Fruit fly (Drosophila melanogaster) whole organism, embryonic: ENCODE measurements around the gene Scgbeta.

Experiments used
- Ada2b ChIP-seq: fragments of 200-800 bp; sonication (Bioruptor generic); IDR thresholded peaks from 2 replicates; pipeline ENCODE4 v1.3.6; 2022; ENCODE audit warnings: missing biosample characterization, missing genetic modification characterization
- Aef1 ChIP-seq: fragments of 200-800 bp; sonication (Bioruptor generic); IDR thresholded peaks from 3 replicates; pipeline ENCODE4 v1.3.6; 2022; ENCODE audit warnings: missing biosample characterization, missing genetic modification characterization
- Atf6 ChIP-seq: fragments of 200-800 bp; sonication (Bioruptor generic); IDR thresholded peaks from 2 replicates; pipeline ENCODE4 v1.3.6; 2022; ENCODE audit warnings: missing biosample characterization, missing genetic modification characterization
- BEAF-32 ChIP-seq: fragments of 200-800 bp; sonication (Bioruptor generic); optimal IDR thresholded peaks from 3 replicates; lab custom pipeline; 2017; ENCODE audit warnings: missing biosample characterization, missing genetic modification characterization, mild to moderate bottlenecking, moderate library complexity, missing genetic modification reagents
- CG10462 ChIP-seq: fragments of 200-800 bp; sonication (Bioruptor generic); optimal IDR thresholded peaks from 2 replicates; lab custom pipeline; 2016; ENCODE audit warnings: missing biosample characterization, missing genetic modification characterization
- CG12071 ChIP-seq: fragments of 200-800 bp; sonication (Bioruptor generic); optimal IDR thresholded peaks from 3 replicates; lab custom pipeline; 2018; ENCODE audit warnings: missing biosample characterization, mild to moderate bottlenecking, missing genetic modification characterization
- CG12391 ChIP-seq: fragments of 200-800 bp; sonication (Bioruptor generic); optimal IDR thresholded peaks from 3 replicates; lab custom pipeline; 2018; ENCODE audit warnings: missing biosample characterization, mild to moderate bottlenecking, missing genetic modification characterization, moderate library complexity
- CG14441 ChIP-seq: fragments of 200-800 bp; sonication (Bioruptor generic); IDR thresholded peaks from 2 replicates; pipeline ENCODE4 v1.3.6; 2022; ENCODE audit warnings: missing biosample characterization, missing genetic modification characterization
- CG14860 ChIP-seq: fragments of 200-800 bp; sonication (Bioruptor generic); IDR thresholded peaks from 3 replicates; pipeline ENCODE4 v1.3.6; 2022; ENCODE audit warnings: missing biosample characterization, missing genetic modification characterization; ENCODE audit not compliant: partially characterized antibody
- CG1603 ChIP-seq: fragments of 200-800 bp; sonication (Bioruptor generic); optimal IDR thresholded peaks from 2 replicates; lab custom pipeline; 2019; ENCODE audit warnings: missing biosample characterization, mild to moderate bottlenecking, missing genetic modification characterization, moderate library complexity
- CG17612 ChIP-seq: fragments of 200-800 bp; sonication (Bioruptor generic); IDR thresholded peaks from 2 replicates; pipeline ENCODE4 v1.3.6; 2022; ENCODE audit warnings: missing biosample characterization, missing genetic modification characterization
- CG17829 ChIP-seq: fragments of 200-800 bp; optimal IDR thresholded peaks from 2 replicates; lab custom pipeline; 2019; ENCODE audit warnings: missing biosample characterization, mild to moderate bottlenecking, missing genetic modification characterization, moderate library complexity
- CG1832 ChIP-seq: fragments of 200-800 bp; sonication (Bioruptor generic); optimal IDR thresholded peaks from 2 replicates; lab custom pipeline; 2017; ENCODE audit warnings: missing biosample characterization, mild to moderate bottlenecking, missing genetic modification characterization, inconsistent platforms
- CG18476 ChIP-seq: fragments of 200-800 bp; sonication (Bioruptor generic); optimal IDR thresholded peaks from 2 replicates; lab custom pipeline; 2016; ENCODE audit warnings: missing biosample characterization, mild to moderate bottlenecking, missing genetic modification characterization
- CG2120 ChIP-seq: fragments of 200-800 bp; sonication (Bioruptor generic); optimal IDR thresholded peaks from 3 replicates; lab custom pipeline; 2016; ENCODE audit warnings: missing biosample characterization, missing genetic modification characterization
- CG30020 ChIP-seq: fragments of 200-800 bp; optimal IDR thresholded peaks from 2 replicates; lab custom pipeline; 2019; ENCODE audit warnings: missing biosample characterization, mild to moderate bottlenecking, missing genetic modification characterization, moderate library complexity
- CG3065 ChIP-seq: fragments of 200-800 bp; sonication (Bioruptor generic); optimal IDR thresholded peaks from 2 replicates; lab custom pipeline; 2016; ENCODE audit warnings: missing biosample characterization, missing genetic modification characterization
- CG3847 ChIP-seq: fragments of 200-800 bp; sonication (Bioruptor generic); IDR thresholded peaks from 2 replicates; pipeline ENCODE4 v1.3.6; 2022; ENCODE audit warnings: missing biosample characterization, missing genetic modification characterization
- CG5245 ChIP-seq: fragments of 200-800 bp; sonication (Bioruptor generic); optimal IDR thresholded peaks from 3 replicates; lab custom pipeline; 2016; ENCODE audit warnings: missing biosample characterization, missing genetic modification characterization
- CG6654 ChIP-seq: fragments of 200-800 bp; sonication (Bioruptor generic); optimal IDR thresholded peaks from 2 replicates; lab custom pipeline; 2017; ENCODE audit warnings: missing biosample characterization, mild to moderate bottlenecking, missing genetic modification characterization
- CG8388 ChIP-seq: fragments of 200-800 bp; sonication (Bioruptor generic); optimal IDR thresholded peaks from 2 replicates; lab custom pipeline; 2019; ENCODE audit warnings: missing biosample characterization, mild to moderate bottlenecking, missing genetic modification characterization, moderate library complexity
- D ChIP-seq, 2 experiments: fragments of 200-800 bp in 1 of 2; fragments of >200 bp in 1 of 2; sonication (Bioruptor generic) in 1 of 2; optimal IDR thresholded peaks; 2 replicates in 1 of 2; 3 replicates in 1 of 2; lab custom pipeline; 2017; ENCODE audit warnings: mild to moderate bottlenecking in 1 of 2, missing biosample characterization in 1 of 2, missing genetic modification characterization in 1 of 2, missing genetic modification reagents in 1 of 2
- Gsc ChIP-seq: fragments of 200-800 bp; sonication (Bioruptor generic); IDR thresholded peaks from 2 replicates; pipeline ENCODE4 v1.3.6; 2022; ENCODE audit warnings: missing biosample characterization, missing genetic modification characterization
- Gug ChIP-seq: fragments of 200-800 bp; sonication (Bioruptor generic); IDR thresholded peaks from 4 replicates; pipeline ENCODE4 v1.3.6; 2022; ENCODE audit warnings: missing biosample characterization, missing genetic modification characterization
- H15 ChIP-seq: fragments of 200-800 bp; sonication (Bioruptor generic); IDR thresholded peaks from 3 replicates; pipeline ENCODE4 v1.3.6; 2022; ENCODE audit warnings: missing biosample characterization, missing genetic modification characterization
- HmgZ ChIP-seq: fragments of 200-800 bp; sonication (Bioruptor generic); optimal IDR thresholded peaks from 2 replicates; lab custom pipeline; 2018; ENCODE audit warnings: missing biosample characterization, mild to moderate bottlenecking, missing genetic modification characterization
- Hr78 ChIP-seq, 2 experiments: fragments of 200-800 bp in 1 of 2; fragments of >200 bp in 1 of 2; sonication (Bioruptor generic) in 1 of 2; optimal IDR thresholded peaks; 2 replicates each; lab custom pipeline; 2017 to 2019; ENCODE audit warnings: missing biosample characterization in 2 of 2, missing genetic modification characterization in 2 of 2, mild to moderate bottlenecking in 1 of 2, moderate library complexity in 1 of 2
- Myb ChIP-seq: fragments of 200-800 bp; sonication (Bioruptor generic); optimal IDR thresholded peaks from 2 replicates; lab custom pipeline; 2016; ENCODE audit warnings: missing biosample characterization, missing genetic modification characterization
- Nf-YB ChIP-seq: fragments of 200-800 bp; sonication (Bioruptor generic); optimal IDR thresholded peaks from 3 replicates; lab custom pipeline; 2019; ENCODE audit warnings: missing biosample characterization, mild to moderate bottlenecking, missing genetic modification characterization, moderate library complexity
- Oaz ChIP-seq: fragments of 200-800 bp; sonication (Bioruptor generic); IDR thresholded peaks from 2 replicates; pipeline ENCODE4 v1.3.6; 2022; ENCODE audit warnings: missing biosample characterization, missing genetic modification characterization
- Ptx1 ChIP-seq: fragments of 200-800 bp; sonication (Bioruptor generic); IDR thresholded peaks from 2 replicates; pipeline ENCODE4 v1.3.6; 2022; ENCODE audit warnings: missing biosample characterization, missing genetic modification characterization
- Sox102F ChIP-seq: fragments of 200-800 bp; sonication (Bioruptor generic); optimal IDR thresholded peaks from 2 replicates; lab custom pipeline; 2018; ENCODE audit warnings: missing biosample characterization, mild to moderate bottlenecking, missing genetic modification characterization, moderate library complexity
- bab2 ChIP-seq: fragments of 200-800 bp; sonication (Bioruptor generic); optimal IDR thresholded peaks from 2 replicates; lab custom pipeline; 2016; ENCODE audit warnings: missing biosample characterization, missing genetic modification characterization
- bsh ChIP-seq, 2 experiments: fragments of 200-800 bp; sonication (Bioruptor generic); optimal IDR thresholded peaks; 2 replicates each; lab custom pipeline; 2017 to 2018; ENCODE audit warnings: mild to moderate bottlenecking in 2 of 2, missing biosample characterization in 2 of 2, missing genetic modification characterization in 2 of 2, moderate library complexity in 1 of 2
- chinmo ChIP-seq: fragments of 200-800 bp; sonication (Bioruptor generic); IDR thresholded peaks from 4 replicates; pipeline ENCODE4 v1.3.6; 2022; ENCODE audit warnings: missing biosample characterization, missing genetic modification characterization; ENCODE audit not compliant: partially characterized antibody
- dan ChIP-seq: fragments of 200-800 bp; sonication (Bioruptor generic); IDR thresholded peaks from 2 replicates; pipeline ENCODE4 v1.3.6; 2022; ENCODE audit warnings: missing biosample characterization, missing genetic modification characterization
- dmrt11E ChIP-seq: fragments of 200-800 bp; sonication (Bioruptor generic); optimal IDR thresholded peaks from 3 replicates; lab custom pipeline; 2018; ENCODE audit warnings: missing biosample characterization, mild to moderate bottlenecking, missing genetic modification characterization, moderate library complexity
- dpn ChIP-seq, 2 experiments: fragments of 200-800 bp; sonication (Bioruptor generic); optimal IDR thresholded peaks; 3 replicates each; lab custom pipeline; 2016; ENCODE audit warnings: missing biosample characterization in 2 of 2, missing genetic modification characterization in 2 of 2
- eyg ChIP-seq: fragments of 200-800 bp; sonication (Bioruptor generic); optimal IDR thresholded peaks from 3 replicates; lab custom pipeline; 2016; ENCODE audit warnings: missing biosample characterization, missing genetic modification characterization
- kay ChIP-seq: fragments of 200-800 bp; sonication (Bioruptor generic); optimal IDR thresholded peaks from 2 replicates; lab custom pipeline; 2016; ENCODE audit warnings: missing biosample characterization, missing genetic modification characterization
- maf-S ChIP-seq: fragments of 200-800 bp; sonication (Bioruptor generic); optimal IDR thresholded peaks from 2 replicates; lab custom pipeline; 2016; ENCODE audit warnings: missing biosample characterization, missing genetic modification characterization
- mirr ChIP-seq: fragments of 200-800 bp; sonication (Bioruptor generic); optimal IDR thresholded peaks from 3 replicates; lab custom pipeline; 2018; ENCODE audit warnings: missing biosample characterization, mild to moderate bottlenecking, missing genetic modification characterization
- nau ChIP-seq: fragments of 200-800 bp; sonication (Bioruptor generic); optimal IDR thresholded peaks from 3 replicates; lab custom pipeline; 2017; ENCODE audit warnings: missing biosample characterization, mild to moderate bottlenecking, missing genetic modification characterization, missing genetic modification reagents
- nom ChIP-seq: fragments of 200-800 bp; sonication (Bioruptor generic); optimal IDR thresholded peaks from 2 replicates; lab custom pipeline; 2017; ENCODE audit warnings: missing biosample characterization, missing genetic modification characterization, mild to moderate bottlenecking, moderate library complexity, missing genetic modification reagents
- pnt ChIP-seq: fragments of 200-800 bp; sonication (Bioruptor generic); optimal IDR thresholded peaks from 3 replicates; lab custom pipeline; 2016; ENCODE audit warnings: missing biosample characterization, missing genetic modification characterization
- pum ChIP-seq: fragments of 200-800 bp; sonication (Bioruptor generic); optimal IDR thresholded peaks from 2 replicates; lab custom pipeline; 2016; ENCODE audit warnings: missing biosample characterization, missing genetic modification characterization
- slou ChIP-seq: fragments of 200-800 bp; sonication (Bioruptor generic); optimal IDR thresholded peaks from 3 replicates; lab custom pipeline; 2016; ENCODE audit warnings: missing biosample characterization, missing genetic modification characterization
- tna ChIP-seq: fragments of 200-800 bp; sonication (Bioruptor generic); IDR thresholded peaks from 2 replicates; pipeline ENCODE4 v1.3.6; 2022; ENCODE audit warnings: missing biosample characterization, missing genetic modification characterization; ENCODE audit not compliant: partially characterized antibody
- unpg ChIP-seq: fragments of 200-800 bp; sonication (Bioruptor generic); optimal IDR thresholded peaks from 3 replicates; lab custom pipeline; 2018; ENCODE audit warnings: missing biosample characterization, mild to moderate bottlenecking, missing genetic modification characterization, moderate library complexity
- usp ChIP-seq: fragments of >200 bp; optimal IDR thresholded peaks from 2 replicates; lab custom pipeline; 2017; ENCODE audit warnings: missing biosample characterization, missing genetic modification characterization

Gene Scgbeta

dm6 chr3R:12402935-12403334 lies 19.3 kb downstream of the Scgbeta start (continued):
- TF ChIP-seq Ada2b (peak; percentile 99), bab2 (GFP tag; lab: Kevin White, UChicago) (peak; percentile 95), Gug (GFP tag; lab: Robert Waterston, UW) (peak; percentile 64; the same call in 2 of the 4 replicates), usp (GFP tag; lab: Kevin White, UChicago) (no peak), kay (GFP tag; lab: Kevin White, UChicago) (peak; percentile 89), eyg (GFP tag; lab: Kevin White, UChicago) (peak; percentile 91), maf-S (GFP tag; lab: Kevin White, UChicago) (peak; percentile 94), Gsc (no peak), tna (GFP tag; lab: Robert Waterston, UW) (no peak), CG14860 (GFP tag; lab: Robert Waterston, UW) (no peak), dpn (GFP tag; optimal IDR thresholded peaks at IDR 0.05; lab: Kevin White, UChicago) (peak; percentile 94), slou (GFP tag; lab: Kevin White, UChicago) (peak; percentile 86), nau (GFP tag; lab: Kevin White, UChicago) (peak; percentile 99), Hr78 (GFP tag; optimal IDR thresholded peaks at IDR 0.05; lab: Kevin White, UChicago) (peak in 1 of 2 experiments; percentile 89), CG8388 (GFP tag; lab: Kevin White, UChicago) (peak; percentile 98), CG17829 (tag; lab: Kevin White, UChicago) (peak; percentile 99), pum (GFP tag; lab: Kevin White, UChicago) (peak; percentile 90), CG12391 (tag; lab: Kevin White, UChicago) (peak; percentile 99), Sox102F (GFP tag; lab: Kevin White, UChicago) (peak; percentile 98), CG6654 (peak; percentile 94), CG30020 (peak; percentile 90), CG12071 (GFP tag; lab: Kevin White, UChicago) (peak; percentile 100), Oaz (peak; percentile 92), HmgZ (tag; lab: Kevin White, UChicago) (peak; percentile 98), CG1603 (tag; lab: Kevin White, UChicago) (peak; percentile 97), CG14441 (GFP tag; lab: Robert Waterston, UW) (peak; percentile 95), CG2120 (GFP tag; lab: Kevin White, UChicago) (peak; percentile 95), dmrt11E (peak; percentile 99), D (optimal IDR thresholded peaks at IDR 0.05; lab: Kevin White, UChicago) (no peak), D (GFP tag; optimal IDR thresholded peaks at IDR 0.05; lab: Kevin White, UChicago) (peak; percentile 96), chinmo (GFP tag; lab: Robert Waterston, UW) (no peak), CG17612 (GFP tag; lab: Robert Waterston, UW) (peak; percentile 79), dan (GFP tag; lab: Robert Waterston, UW) (peak; percentile 47; the same call in 1 of the 2 replicates), unpg (GFP tag; lab: Kevin White, UChicago) (peak; percentile 99), CG1832 (no peak), mirr (GFP tag; lab: Kevin White, UChicago) (peak; percentile 99), Ptx1 (GFP tag; lab: Robert Waterston, UW) (peak; percentile 94), H15 (peak; percentile 92), CG18476 (GFP tag; lab: Kevin White, UChicago) (peak; percentile 100), nom (GFP tag; lab: Kevin White, UChicago) (peak; percentile 99), Myb (GFP tag; lab: Kevin White, UChicago) (peak; percentile 70), Aef1 (peak; percentile 95), Atf6 (peak; percentile 96), bsh (GFP tag; optimal IDR thresholded peaks at IDR 0.05; lab: Kevin White, UChicago) (peak; percentile 79 to 99), CG3065 (GFP tag; lab: Kevin White, UChicago) (peak; percentile 89), Nf-YB (GFP tag; lab: Kevin White, UChicago) (peak; percentile 89), BEAF-32 (GFP tag; lab: Kevin White, UChicago) (peak; percentile 46), CG5245 (GFP tag; lab: Kevin White, UChicago) (peak; percentile 94), pnt (GFP tag; lab: Kevin White, UChicago) (peak; percentile 87), CG10462 (GFP tag; lab: Kevin White, UChicago) (peak; percentile 93), CG3847 (peak; percentile 94)
